Fruit fly (Drosophila melanogaster) whole organism, prepupa: Measurements from ENCODE around the gene Dhc93AB.

Experiments
- CG10631 ChIP-seq: fragments of 200-800 bp; sonication (Bioruptor generic); optimal IDR thresholded peaks from 2 replicates; lab custom pipeline; 2016; ENCODE audit warnings: missing biosample characterization, missing genetic modification characterization
- CG10669 ChIP-seq: fragments of 200-800 bp; sonication (Bioruptor generic); optimal IDR thresholded peaks from 3 replicates; lab custom pipeline; 2018; ENCODE audit warnings: missing biosample characterization, mild to moderate bottlenecking, missing genetic modification characterization, moderate library complexity
- CG11902 ChIP-seq: fragments of 200-800 bp; sonication (Bioruptor generic); optimal IDR thresholded peaks from 3 replicates; lab custom pipeline; 2016; ENCODE audit warnings: missing biosample characterization, missing genetic modification characterization
- CG15336 ChIP-seq: fragments of 200-800 bp; sonication (Bioruptor generic); IDR thresholded peaks from 2 replicates; pipeline ENCODE4 v1.3.6; 2022; ENCODE audit warnings: missing biosample characterization, missing genetic modification characterization
- CG16779 ChIP-seq: fragments of 200-800 bp; sonication (Bioruptor generic); optimal IDR thresholded peaks from 3 replicates; lab custom pipeline; 2017; ENCODE audit warnings: missing biosample characterization, mild to moderate bottlenecking, missing genetic modification characterization
- CG3032 ChIP-seq: fragments of 200-800 bp; optimal IDR thresholded peaks from 2 replicates; lab custom pipeline; 2019; ENCODE audit warnings: missing biosample characterization, mild to moderate bottlenecking, missing genetic modification characterization, moderate library complexity
- CG31627 ChIP-seq: fragments of 200-800 bp; sonication (Bioruptor generic); optimal IDR thresholded peaks from 3 replicates; lab custom pipeline; 2016; ENCODE audit warnings: missing biosample characterization, missing genetic modification characterization
- CG32006 ChIP-seq: fragments of 200-800 bp; sonication (Bioruptor generic); optimal IDR thresholded peaks from 3 replicates; lab custom pipeline; 2017; ENCODE audit warnings: missing biosample characterization, mild to moderate bottlenecking, missing genetic modification characterization
- CG34406 ChIP-seq: fragments of 200-800 bp; sonication (Bioruptor generic); optimal IDR thresholded peaks from 3 replicates; lab custom pipeline; 2016; ENCODE audit warnings: missing biosample characterization, missing genetic modification characterization
- CG3919 ChIP-seq: fragments of 200-800 bp; sonication (Bioruptor generic); optimal IDR thresholded peaks from 3 replicates; lab custom pipeline; 2016; ENCODE audit warnings: missing biosample characterization, missing genetic modification characterization
- CG4318 ChIP-seq: fragments of 200-800 bp; sonication (Bioruptor generic); optimal IDR thresholded peaks from 3 replicates; lab custom pipeline; 2017; ENCODE audit warnings: missing biosample characterization, mild to moderate bottlenecking, missing genetic modification characterization
- CG6163 ChIP-seq: fragments of 200-800 bp; sonication (Bioruptor generic); IDR thresholded peaks from 3 replicates; pipeline ENCODE4 v1.3.6; 2022; ENCODE audit warnings: missing biosample characterization, missing genetic modification characterization
- CG6276 ChIP-seq: fragments of 200-800 bp; sonication (Bioruptor generic); optimal IDR thresholded peaks from 2 replicates; lab custom pipeline; 2017; ENCODE audit warnings: missing biosample characterization, mild to moderate bottlenecking, missing genetic modification characterization
- CG6792 ChIP-seq: fragments of 200-800 bp; sonication (Bioruptor generic); optimal IDR thresholded peaks from 3 replicates; lab custom pipeline; 2016; ENCODE audit warnings: missing biosample characterization, missing genetic modification characterization
- CG6808 ChIP-seq: fragments of 200-800 bp; sonication (Bioruptor generic); optimal IDR thresholded peaks from 3 replicates; lab custom pipeline; 2017; ENCODE audit warnings: missing biosample characterization, missing genetic modification characterization, mild to moderate bottlenecking, moderate library complexity, missing genetic modification reagents
- CG6854 ChIP-seq: fragments of 200-800 bp; sonication (Bioruptor generic); optimal IDR thresholded peaks from 2 replicates; lab custom pipeline; 2017; ENCODE audit warnings: missing biosample characterization, mild to moderate bottlenecking, missing genetic modification characterization
- CG7368 ChIP-seq: fragments of 200-800 bp; sonication (Bioruptor generic); optimal IDR thresholded peaks from 3 replicates; lab custom pipeline; 2016; ENCODE audit warnings: missing biosample characterization, missing genetic modification characterization
- CG8119 ChIP-seq: fragments of 200-800 bp; sonication (Bioruptor generic); IDR thresholded peaks from 3 replicates; pipeline ENCODE4 v1.3.6; 2022; ENCODE audit warnings: missing biosample characterization, missing genetic modification characterization
- CG8632 ChIP-seq: fragments of 200-800 bp; sonication (Bioruptor generic); optimal IDR thresholded peaks from 3 replicates; lab custom pipeline; 2016; ENCODE audit warnings: missing biosample characterization, missing genetic modification characterization
- CG9139 ChIP-seq: fragments of 200-800 bp; sonication (Bioruptor generic); optimal IDR thresholded peaks from 3 replicates; lab custom pipeline; 2017; ENCODE audit warnings: missing biosample characterization, mild to moderate bottlenecking, missing genetic modification characterization
- Eip75B ChIP-seq: fragments of 200-800 bp; sonication (Bioruptor generic); optimal IDR thresholded peaks from 3 replicates; lab custom pipeline; 2016; ENCODE audit warnings: missing biosample characterization, missing genetic modification characterization
- Eip78C ChIP-seq: fragments of 200-800 bp; sonication (Bioruptor generic); peaks from one replicate; lab custom pipeline; 2016; ENCODE audit warnings: missing biosample characterization, missing genetic modification characterization
- Ets21C ChIP-seq: fragments of 200-800 bp; sonication (Bioruptor generic); optimal IDR thresholded peaks from 3 replicates; lab custom pipeline; 2016; ENCODE audit warnings: missing biosample characterization, missing genetic modification characterization
- Ets96B ChIP-seq: fragments of 200-800 bp; optimal IDR thresholded peaks from 2 replicates; lab custom pipeline; 2019; ENCODE audit warnings: missing biosample characterization, mild to moderate bottlenecking, missing genetic modification characterization, moderate library complexity
- Hr38 ChIP-seq: sonication (Bioruptor generic); optimal IDR thresholded peaks from 2 replicates; lab custom pipeline; 2016; ENCODE audit warnings: missing biosample characterization, missing genetic modification characterization
- Hr39 ChIP-seq: fragments of 200-800 bp; sonication (Bioruptor generic); optimal IDR thresholded peaks from 2 replicates; lab custom pipeline; 2016; ENCODE audit warnings: missing biosample characterization, missing genetic modification characterization
- Lpt ChIP-seq: fragments of 200-800 bp; sonication (Bioruptor generic); optimal IDR thresholded peaks from 3 replicates; lab custom pipeline; 2016; ENCODE audit warnings: missing biosample characterization, missing genetic modification characterization
- Met ChIP-seq: fragments of 200-800 bp; sonication (Bioruptor generic); optimal IDR thresholded peaks from 3 replicates; lab custom pipeline; 2016; ENCODE audit warnings: missing biosample characterization, missing genetic modification characterization
- OdsH ChIP-seq: fragments of 200-800 bp; sonication (Bioruptor generic); optimal IDR thresholded peaks from 3 replicates; lab custom pipeline; 2016; ENCODE audit warnings: missing biosample characterization, missing genetic modification characterization
- Smox ChIP-seq: fragments of 200-800 bp; sonication (Bioruptor generic); optimal IDR thresholded peaks from 3 replicates; lab custom pipeline; 2016; ENCODE audit warnings: missing biosample characterization, missing genetic modification characterization
- Sox102F ChIP-seq: fragments of 200-800 bp; sonication (Bioruptor generic); optimal IDR thresholded peaks from 2 replicates; lab custom pipeline; 2016; ENCODE audit warnings: missing biosample characterization, mild to moderate bottlenecking, missing genetic modification characterization
- Sox14 ChIP-seq: fragments of 200-800 bp; sonication (Bioruptor generic); optimal IDR thresholded peaks from 3 replicates; lab custom pipeline; 2016; ENCODE audit warnings: missing biosample characterization, missing genetic modification characterization
- achi ChIP-seq: fragments of 200-800 bp; sonication (Bioruptor generic); optimal IDR thresholded peaks from 3 replicates; lab custom pipeline; 2016; ENCODE audit warnings: missing biosample characterization, missing genetic modification characterization
- acj6 ChIP-seq: fragments of 200-800 bp; sonication (Bioruptor generic); optimal IDR thresholded peaks from 3 replicates; lab custom pipeline; 2016; ENCODE audit warnings: missing biosample characterization, missing genetic modification characterization
- dsx ChIP-seq: fragments of 200-800 bp; optimal IDR thresholded peaks from 3 replicates; lab custom pipeline; 2019; ENCODE audit warnings: missing biosample characterization, mild to moderate bottlenecking, missing genetic modification characterization, moderate library complexity; ENCODE audit not compliant: poor library complexity, severe bottlenecking
- eg ChIP-seq: fragments of 200-800 bp; sonication (Bioruptor generic); IDR thresholded peaks from 3 replicates; pipeline ENCODE4 v1.3.6; 2022; ENCODE audit warnings: missing biosample characterization, missing genetic modification characterization
- esn ChIP-seq: fragments of 200-800 bp; sonication (Bioruptor generic); optimal IDR thresholded peaks from 2 replicates; lab custom pipeline; 2016; ENCODE audit warnings: missing biosample characterization, mild to moderate bottlenecking, missing genetic modification characterization, moderate library complexity
- fd59A ChIP-seq: fragments of 200-800 bp; sonication (Bioruptor generic); optimal IDR thresholded peaks from 2 replicates; lab custom pipeline; 2017; ENCODE audit warnings: missing biosample characterization, mild to moderate bottlenecking, missing genetic modification characterization, missing genetic modification reagents
- fd85E ChIP-seq: fragments of 200-800 bp; sonication (Bioruptor generic); optimal IDR thresholded peaks from 3 replicates; lab custom pipeline; 2016; ENCODE audit warnings: missing biosample characterization, missing genetic modification characterization
- fkh ChIP-seq: fragments of 200-800 bp; sonication (Bioruptor generic); optimal IDR thresholded peaks from 3 replicates; lab custom pipeline; 2017; ENCODE audit warnings: missing biosample characterization, mild to moderate bottlenecking, missing genetic modification characterization, moderate library complexity
- lz ChIP-seq: fragments of 200-800 bp; sonication (Bioruptor generic); optimal IDR thresholded peaks from 3 replicates; lab custom pipeline; 2016; ENCODE audit warnings: missing biosample characterization, missing genetic modification characterization
- net ChIP-seq: fragments of 200-800 bp; sonication (Bioruptor generic); optimal IDR thresholded peaks from 3 replicates; lab custom pipeline; 2016; ENCODE audit warnings: missing biosample characterization, missing genetic modification characterization
- pdm3 ChIP-seq: fragments of 200-800 bp; sonication (Bioruptor generic); optimal IDR thresholded peaks from 3 replicates; lab custom pipeline; 2016; ENCODE audit warnings: missing biosample characterization, missing genetic modification characterization
- salr ChIP-seq, 2 experiments: fragments of 200-800 bp; sonication (Bioruptor generic); optimal IDR thresholded peaks; 3 replicates each; lab custom pipeline; 2016 to 2018; ENCODE audit warnings: missing biosample characterization in 2 of 2, missing genetic modification characterization in 2 of 2, mild to moderate bottlenecking in 1 of 2
- ss ChIP-seq, 2 experiments: fragments of 200-800 bp; sonication (Bioruptor generic); optimal IDR thresholded peaks; 2 replicates in 1 of 2; 3 replicates in 1 of 2; lab custom pipeline; 2017 to 2018; ENCODE audit warnings: mild to moderate bottlenecking in 2 of 2, missing biosample characterization in 2 of 2, missing genetic modification characterization in 2 of 2, moderate library complexity in 1 of 2
- svp ChIP-seq: fragments of 200-800 bp; sonication (Bioruptor generic); peaks from one replicate; lab custom pipeline; 2016; ENCODE audit warnings: missing biosample characterization, missing genetic modification characterization
- topi ChIP-seq: fragments of 200-800 bp; sonication (Bioruptor generic); optimal IDR thresholded peaks from 3 replicates; lab custom pipeline; 2016; ENCODE audit warnings: missing biosample characterization, missing genetic modification characterization
- vri ChIP-seq: fragments of 200-800 bp; sonication (Bioruptor generic); optimal IDR thresholded peaks from 3 replicates; lab custom pipeline; 2016; ENCODE audit warnings: missing biosample characterization, mild to moderate bottlenecking, missing genetic modification characterization

The Dhc93AB gene

DNA sequence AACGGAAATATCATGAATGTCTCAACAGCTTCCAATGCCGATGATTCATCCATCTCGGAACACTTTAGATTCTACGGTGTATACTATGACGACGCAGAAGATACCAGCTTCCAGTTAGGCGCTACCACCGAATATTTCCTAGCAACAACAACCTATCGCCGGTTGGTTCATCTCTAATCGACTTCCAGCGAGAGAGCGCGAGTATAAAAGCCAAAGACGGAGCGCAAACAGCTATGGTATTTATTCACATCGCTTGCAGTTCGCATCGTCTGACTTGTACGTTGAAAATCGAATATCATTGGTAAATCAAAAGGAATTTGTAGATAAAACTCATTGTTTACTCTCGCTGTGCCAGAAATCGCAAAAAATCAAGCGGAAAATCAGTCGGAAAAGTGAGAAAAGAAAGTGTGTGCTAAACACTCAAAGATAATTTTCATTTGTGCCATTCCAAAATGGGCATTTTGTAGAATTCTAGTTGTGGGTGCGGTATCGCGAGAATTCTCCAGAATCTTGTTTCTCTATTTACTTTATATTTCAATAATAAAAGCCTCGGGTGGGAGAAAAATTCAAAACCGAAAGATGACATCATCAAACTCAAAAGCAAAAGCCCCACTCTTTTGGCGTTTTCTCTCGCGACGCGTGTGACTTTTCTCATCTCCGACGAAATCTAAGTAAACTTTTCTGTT is 22.9 kb upstream of the Dhc93AB start, which contains the start of gene AnxB9:
AnxB9 (plus strand) TSS at position 232 of the 686 bp plus-strand sequence.
- TF ChIP-seq Eip78C = peak; percentile 84
- peak; percentile 80 for TF ChIP-seq vri
- TF ChIP-seq Sox14 (GFP tag; lab: Kevin White, UChicago) = peak; percentile 17
- peak; percentile 57; the same call in 2 of the 3 replicates for TF ChIP-seq eg
- TF ChIP-seq CG16779 (tag; lab: Kevin White, UChicago) = peak; percentile 65
- TF ChIP-seq Smox = no peak
- peak; percentile 42 for TF ChIP-seq CG3919 (GFP tag; lab: Kevin White, UChicago)
- TF ChIP-seq net = no peak
- no peak for TF ChIP-seq CG31627
- TF ChIP-seq Ets96B (tag; lab: Kevin White, UChicago) = peak; percentile 14
- TF ChIP-seq Sox102F (GFP tag; lab: Kevin White, UChicago) = no peak
- peak; percentile 3 for TF ChIP-seq OdsH (GFP tag; lab: Kevin White, UChicago)
- no peak for TF ChIP-seq CG34406 (GFP tag; lab: Kevin White, UChicago)
- TF ChIP-seq CG32006 = no peak
- no peak for TF ChIP-seq CG10631
- TF ChIP-seq dsx (GFP tag; lab: Kevin White, UChicago) = peak; percentile 58
- TF ChIP-seq lz (GFP tag; lab: Kevin White, UChicago) = peak; percentile 0
- TF ChIP-seq Eip75B (GFP tag; lab: Kevin White, UChicago) = peak; percentile 22
- TF ChIP-seq CG4318 (GFP tag; lab: Kevin White, UChicago) = no peak
- TF ChIP-seq ss (GFP tag; optimal IDR thresholded peaks at IDR 0.05; lab: Kevin White, UChicago) = peak; percentile 24 to 58
- no peak for TF ChIP-seq Ets21C (GFP tag; lab: Kevin White, UChicago)
- no peak for TF ChIP-seq fd85E (GFP tag; lab: Kevin White, UChicago)
- TF ChIP-seq CG9139 (GFP tag; lab: Kevin White, UChicago) = peak; percentile 61
- peak; percentile 27 for TF ChIP-seq topi (GFP tag; lab: Kevin White, UChicago)
- peak; percentile 83 for TF ChIP-seq fkh (GFP tag; lab: Kevin White, UChicago)
- no peak for TF ChIP-seq CG11902 (GFP tag; lab: Kevin White, UChicago)
- no peak for TF ChIP-seq fd59A (GFP tag; lab: Kevin White, UChicago)
- no peak for TF ChIP-seq CG6792 (GFP tag; lab: Kevin White, UChicago)
- no peak for TF ChIP-seq pdm3 (GFP tag; lab: Kevin White, UChicago)
- TF ChIP-seq svp (GFP tag; lab: Kevin White, UChicago) = peak; percentile 46
- peak; percentile 6 for TF ChIP-seq CG7368 (GFP tag; lab: Kevin White, UChicago)
- TF ChIP-seq CG6163 (GFP tag; lab: Robert Waterston, UW) = peak; percentile 44; the same call in 2 of the 3 replicates
- peak; percentile 10 for TF ChIP-seq CG6808
- TF ChIP-seq esn (GFP tag; lab: Kevin White, UChicago) = peak; percentile 60
- TF ChIP-seq CG6854 (GFP tag; lab: Kevin White, UChicago) = peak; percentile 80
- peak; percentile 49; the same call in 1 of the 2 replicates for TF ChIP-seq CG15336 (GFP tag; lab: Robert Waterston, UW)
- TF ChIP-seq CG8119 = peak; percentile 29; the same call in 1 of the 3 replicates
- TF ChIP-seq acj6 (GFP tag; lab: Kevin White, UChicago) = no peak
- no peak for TF ChIP-seq Hr38
- TF ChIP-seq Lpt (GFP tag; lab: Kevin White, UChicago) = no peak
- peak; percentile 36 for TF ChIP-seq achi
- TF ChIP-seq Hr39 (GFP tag; lab: Kevin White, UChicago) = no peak
- TF ChIP-seq CG8632 (GFP tag; lab: Kevin White, UChicago) = peak; percentile 10
- TF ChIP-seq CG3032 (tag; lab: Kevin White, UChicago) = peak; percentile 41
- peak; percentile 34 for TF ChIP-seq Met
- TF ChIP-seq CG10669 (GFP tag; lab: Kevin White, UChicago) = no peak
- TF ChIP-seq CG6276 (GFP tag; lab: Kevin White, UChicago) = peak; percentile 33
- TF ChIP-seq salr (GFP tag; optimal IDR thresholded peaks at IDR 0.05; lab: Kevin White, UChicago) = no peak
